Fruit fly (Drosophila melanogaster): ENCODE data around the gene Lcp65Ab2.

The Lcp65Ab2 gene

dm6 chr3L:6139924-6140574 is 6.4 kb upstream of the Lcp65Ab2 start, which contains the start of gene Cpr65Av (continued):
- TF ChIP-seq Awh (GFP tag; IDR thresholded peaks at IDR 0.05), result peak; percentile 55
- no peak for TF ChIP-seq sim (GFP tag; IDR thresholded peaks at IDR 0.05)
- TF ChIP-seq mam (GFP tag; optimal IDR thresholded peaks at IDR 0.05), result no peak
- TF ChIP-seq ham (GFP tag; IDR thresholded peaks at IDR 0.05), result no peak
- TF ChIP-seq CG1024 (GFP tag; IDR thresholded peaks at IDR 0.05), result no peak
- no peak for TF ChIP-seq CG14667 (GFP tag; IDR thresholded peaks at IDR 0.05)
- 0 out of 3 replicates have a peak, but pooled peaks have one; percentile 24 for TF ChIP-seq sr (GFP tag; IDR thresholded peaks at IDR 0.05)
- TF ChIP-seq Sin3A (optimal IDR thresholded peaks at IDR 0.05), result no peak
- no peak for TF ChIP-seq CG6683 (GFP tag; optimal IDR thresholded peaks at IDR 0.05)
- TF ChIP-seq CG32767 (GFP tag; IDR thresholded peaks at IDR 0.05), result no peak
- TF ChIP-seq org-1 (GFP tag; optimal IDR thresholded peaks at IDR 0.05), result no peak
- TF ChIP-seq CG15479 (GFP tag; optimal IDR thresholded peaks at IDR 0.05), result no peak
- TF ChIP-seq CkIIα-i1 (GFP tag; IDR thresholded peaks at IDR 0.05), result no peak
- TF ChIP-seq dpn (GFP tag; optimal IDR thresholded peaks at IDR 0.05), result no peak
- peak; percentile 32 for TF ChIP-seq gem (tag; optimal IDR thresholded peaks at IDR 0.05)
- TF ChIP-seq dati (GFP tag; IDR thresholded peaks at IDR 0.05), result no peak
- TF ChIP-seq CG15011 (GFP tag; optimal IDR thresholded peaks at IDR 0.05), result peak; percentile 6
- no peak for TF ChIP-seq CG11085 (GFP tag; IDR thresholded peaks at IDR 0.05)
- TF ChIP-seq CG4707 (GFP tag; optimal IDR thresholded peaks at IDR 0.05), result peak; percentile 28
- no peak for TF ChIP-seq Nf-YC (tag; optimal IDR thresholded peaks at IDR 0.05)
- TF ChIP-seq dimm (GFP tag; IDR thresholded peaks at IDR 0.05), result no peak
- TF ChIP-seq Deaf1 (tag; optimal IDR thresholded peaks at IDR 0.05), result no peak
- no peak for TF ChIP-seq toy (GFP tag; IDR thresholded peaks at IDR 0.05)
- TF ChIP-seq CG18619 (GFP tag; optimal IDR thresholded peaks at IDR 0.05), result peak; percentile 16
- no peak for TF ChIP-seq CG8089 (GFP tag; optimal IDR thresholded peaks at IDR 0.05)
- peak; percentile 83 for TF ChIP-seq sens (GFP tag)
- TF ChIP-seq Dad (GFP tag; optimal IDR thresholded peaks at IDR 0.05), result no peak
- TF ChIP-seq CG4617 (GFP tag; optimal IDR thresholded peaks at IDR 0.05; ENCODE audit: borderline replicate concordance), result no peak
- TF ChIP-seq CG12071 (GFP tag; optimal IDR thresholded peaks at IDR 0.05), result peak; percentile 17
- no peak for TF ChIP-seq CG32772 (GFP tag; IDR thresholded peaks at IDR 0.05)
- TF ChIP-seq ci (GFP tag; IDR thresholded peaks at IDR 0.05), result no peak
- TF ChIP-seq pita (GFP tag; optimal IDR thresholded peaks at IDR 0.05), result no peak
- no peak for TF ChIP-seq CG11456 (GFP tag; IDR thresholded peaks at IDR 0.05)
- TF ChIP-seq CG10321 (GFP tag; IDR thresholded peaks at IDR 0.05), result no peak
- no peak for TF ChIP-seq CG3281 (GFP tag; optimal IDR thresholded peaks at IDR 0.05)
- no peak for TF ChIP-seq CG18476 (GFP tag; optimal IDR thresholded peaks at IDR 0.05)
- peak; percentile 48 for TF ChIP-seq CG1603 (tag; optimal IDR thresholded peaks at IDR 0.05)
- TF ChIP-seq CG17802 (tag; optimal IDR thresholded peaks at IDR 0.05), result no peak
- TF ChIP-seq CG2116 (GFP tag; optimal IDR thresholded peaks at IDR 0.05), result no peak
- no peak for TF ChIP-seq CG1602 (GFP tag; optimal IDR thresholded peaks at IDR 0.05)
- TF ChIP-seq p53 (GFP tag; optimal IDR thresholded peaks at IDR 0.05), result no peak
- no peak for TF ChIP-seq ac (GFP tag; optimal IDR thresholded peaks at IDR 0.05)
- TF ChIP-seq Atf3 (GFP tag; optimal IDR thresholded peaks at IDR 0.05), result peak; percentile 6
- TF ChIP-seq tgo (GFP tag; IDR thresholded peaks at IDR 0.05), result no peak
- no peak for TF ChIP-seq cg (GFP tag; optimal IDR thresholded peaks at IDR 0.05)
- no peak for TF ChIP-seq bbx (GFP tag; IDR thresholded peaks at IDR 0.05; ENCODE audit: partially characterized antibody)
- TF ChIP-seq CG15514 (GFP tag; optimal IDR thresholded peaks at IDR 0.05), result no peak
- no peak for TF ChIP-seq unc-4 (GFP tag; IDR thresholded peaks at IDR 0.05; ENCODE audit: partially characterized antibody)
- TF ChIP-seq slou (GFP tag; optimal IDR thresholded peaks at IDR 0.05), result no peak
- TF ChIP-seq CG10462 (GFP tag; optimal IDR thresholded peaks at IDR 0.05), result no peak
- TF ChIP-seq CG15601 (tag; optimal IDR thresholded peaks at IDR 0.05), result no peak
- no peak for TF ChIP-seq Tbp (GFP tag; optimal IDR thresholded peaks at IDR 0.05)

All from whole organism, embryonic.